Worm (Caenorhabditis elegans): ENCODE results near the gene lin-48.

DNA sequence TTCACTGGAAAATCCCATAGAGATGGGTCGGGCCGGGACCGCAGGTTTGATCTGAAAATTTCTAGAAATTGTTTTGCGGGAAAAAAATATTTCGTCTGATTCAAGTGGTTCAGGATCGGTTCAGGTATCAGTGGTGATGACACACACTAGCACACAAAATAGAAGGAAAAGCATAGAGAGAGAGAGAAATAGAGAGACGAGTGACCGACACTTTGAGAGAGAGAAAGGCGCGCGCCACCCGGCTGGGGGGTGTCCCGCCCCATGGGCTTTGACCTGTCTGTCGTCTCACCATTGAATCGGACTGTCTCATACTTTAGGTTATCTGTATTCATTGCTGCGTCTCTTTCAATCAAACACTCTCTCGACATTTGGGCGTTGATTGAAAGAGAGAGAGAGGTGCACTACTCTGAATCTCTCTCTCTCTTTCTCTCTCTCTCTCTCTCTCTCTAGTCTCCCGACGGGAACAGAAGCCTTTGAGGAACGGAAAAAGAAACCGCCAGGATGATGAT lies 41.2 kb downstream of the lin-48 start, which contains the start of gene acy-3:
- TF ChIP-seq nhr-237 (tag; optimal IDR thresholded peaks at IDR 0.05) (no peak), elt-2 (tag; optimal IDR thresholded peaks at IDR 0.05) (peak; percentile 52), nhr-11 (tag; optimal IDR thresholded peaks at IDR 0.05) (no peak), pqm-1 (tag; optimal IDR thresholded peaks at IDR 0.05) (peak; percentile 43), ama-1 (optimal IDR thresholded peaks at IDR 0.05) (no peak), egl-27 (tag; optimal IDR thresholded peaks at IDR 0.05) (no peak), ceh-82 (tag; optimal IDR thresholded peaks at IDR 0.05) (no peak)
